Worm (Caenorhabditis elegans): ENCODE results near the gene F36H12.17.

F36H12.17 gene

DNA sequence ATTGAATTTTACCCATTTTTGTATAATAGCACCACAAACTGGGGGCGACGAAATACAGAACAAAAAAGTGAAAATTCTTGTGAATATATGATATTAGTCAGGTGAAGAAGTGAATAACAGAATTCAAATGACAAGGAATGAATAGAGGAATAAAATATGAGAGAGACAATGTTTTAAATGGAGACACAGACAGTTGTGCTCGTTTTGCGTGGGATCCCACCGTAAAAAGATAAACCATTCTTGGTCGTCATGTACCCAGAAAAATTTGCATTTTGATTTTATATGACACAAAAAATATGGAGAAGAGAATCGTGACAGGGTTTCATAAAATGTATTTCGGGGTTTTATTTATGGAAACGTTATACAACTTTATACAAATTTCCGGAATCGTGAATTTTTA, at the start of gene F36H12.17:
TSS of gene F36H12.17 (minus strand) at position 101 of the 400 bp plus-strand sequence.
- TF ChIP-seq tra-1 (GFP tag; IDR thresholded peaks at IDR 0.05) (no peak), lim-7 (GFP tag; IDR thresholded peaks at IDR 0.05) (no peak), attf-4 (tag; optimal IDR thresholded peaks at IDR 0.05) (no peak)

DNA sequence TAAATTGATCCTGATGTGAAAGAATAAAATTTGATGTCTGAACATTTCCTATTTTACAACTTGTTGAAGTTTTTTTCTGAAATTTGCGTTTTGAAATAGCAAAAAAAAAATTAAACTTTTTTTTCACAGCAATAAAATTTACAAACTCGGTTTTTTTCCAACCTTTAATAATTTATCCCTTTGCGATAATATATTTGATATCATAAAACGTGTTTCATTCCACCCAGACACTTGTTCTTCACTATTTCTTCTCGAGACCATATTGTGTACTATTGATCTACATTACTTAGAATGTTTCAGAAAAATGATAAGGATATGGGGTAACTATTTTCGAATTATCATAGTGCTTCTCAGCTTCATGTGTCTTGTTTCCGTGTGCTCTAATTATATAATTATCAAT, 48.5 kb upstream of the F36H12.17 start, which contains the start of gene Y4C6B.4:
TSS of gene Y4C6B.4 (plus strand) at position 301 of the 400 bp plus-strand sequence.
- TF ChIP-seq ctbp-1 (GFP tag; IDR thresholded peaks at IDR 0.05) (no peak), zip-2 (tag; optimal IDR thresholded peaks at IDR 0.05) (no peak), nhr-77 (tag; optimal IDR thresholded peaks at IDR 0.05) (no peak), snpc-4 (tag; optimal IDR thresholded peaks at IDR 0.05) (no peak), daf-16 (GFP tag; optimal IDR thresholded peaks at IDR 0.05) (no peak), daf-16 (tag; optimal IDR thresholded peaks at IDR 0.05) (no peak), lin-38 (GFP tag; IDR thresholded peaks at IDR 0.05) (no peak), F37D6.2 (tag; optimal IDR thresholded peaks at IDR 0.05) (no peak)

DNA sequence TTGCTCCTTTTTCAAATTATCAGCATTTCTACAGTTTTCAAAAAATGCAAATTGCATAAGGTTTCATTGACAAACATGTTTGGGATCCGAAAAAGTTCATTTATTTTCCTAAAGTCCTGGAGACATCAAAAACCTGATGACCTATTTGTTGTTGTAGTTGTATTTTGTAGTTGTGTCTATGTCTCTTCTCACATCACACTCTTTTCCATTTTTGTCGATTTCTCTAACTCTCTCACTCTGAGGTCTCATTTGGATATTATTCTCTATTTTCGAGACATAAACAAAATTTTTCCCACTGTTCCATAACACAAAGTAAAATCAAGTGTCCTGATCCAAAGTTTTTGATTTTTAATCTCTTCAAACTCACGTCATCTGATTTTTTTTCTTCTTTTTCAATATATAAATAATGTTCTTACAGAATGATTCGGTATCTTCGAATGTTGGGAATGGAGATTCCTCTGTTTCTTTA, 41.2 kb upstream of the F36H12.17 start, which contains the start of gene slc-46A:
TSS of gene slc-46A (plus strand) at position 419 of the 469 bp plus-strand sequence.
- peak; percentile 86 for TF ChIP-seq nhr-28 (tag; optimal IDR thresholded peaks at IDR 0.05)
- TF ChIP-seq aha-1 (tag): peak; percentile 61
- no peak for TF ChIP-seq nhr-111 (GFP tag; optimal IDR thresholded peaks at IDR 0.05)
- TF ChIP-seq snpc-4 (tag; optimal IDR thresholded peaks at IDR 0.05): no peak
- no peak for TF ChIP-seq F44E2.7 (GFP tag; IDR thresholded peaks at IDR 0.05)
- TF ChIP-seq unc-130 (GFP tag; optimal IDR thresholded peaks at IDR 0.05): no peak
- TF ChIP-seq lin-15B (tag; optimal IDR thresholded peaks at IDR 0.05): no peak
- peak; percentile 51 for TF ChIP-seq pqm-1 (tag; optimal IDR thresholded peaks at IDR 0.05)
- TF ChIP-seq madf-9 (GFP tag; conservative IDR thresholded peaks at IDR 0.05): no peak
- TF ChIP-seq daf-16 (GFP tag; optimal IDR thresholded peaks at IDR 0.05): no peak
- TF ChIP-seq daf-16 (tag; optimal IDR thresholded peaks at IDR 0.05): peak; percentile 5

DNA sequence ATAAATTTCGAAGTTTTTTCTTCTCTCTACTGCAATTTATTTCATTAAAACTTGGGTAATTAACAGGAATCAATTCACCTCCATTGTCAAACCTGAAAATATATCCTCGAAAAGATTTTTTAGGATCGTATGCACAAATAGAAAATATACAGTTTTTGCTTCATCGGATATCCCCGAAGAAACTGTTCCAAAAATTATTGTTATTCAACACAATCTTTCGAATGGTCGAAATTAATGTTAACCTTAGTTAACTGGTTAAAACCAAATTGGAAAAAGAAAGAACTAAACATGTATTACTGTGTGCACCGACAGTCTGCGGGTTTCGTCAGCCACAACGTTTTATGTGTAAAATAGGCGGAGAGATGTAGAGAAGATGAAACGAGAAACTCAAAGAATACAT, 39.5 kb upstream of the F36H12.17 start:
- TF ChIP-seq ceh-28 (tag; optimal IDR thresholded peaks at IDR 0.05) (no peak), dve-1 (tag; optimal IDR thresholded peaks at IDR 0.05; ENCODE audit: insufficient read depth) (peak; percentile 70), nhr-41 (GFP tag; IDR thresholded peaks at IDR 0.05) (no peak), nhr-28 (tag; optimal IDR thresholded peaks at IDR 0.05) (no peak), lin-15B (tag; optimal IDR thresholded peaks at IDR 0.05) (no peak), snpc-1.2 (GFP tag; IDR thresholded peaks at IDR 0.05) (peak; percentile 99), duxl-1 (tag; optimal IDR thresholded peaks at IDR 0.05; ENCODE audit: poor library complexity) (peak; percentile 69), F26F4.8 (GFP tag; conservative IDR thresholded peaks at IDR 0.05) (no peak), gei-8 (GFP tag; optimal IDR thresholded peaks at IDR 0.05) (no peak), T26A8.4 (GFP tag; IDR thresholded peaks at IDR 0.05) (peak; percentile 80), Y48G9A.11 (GFP tag; IDR thresholded peaks at IDR 0.05) (no peak), nhr-25 (tag; optimal IDR thresholded peaks at IDR 0.05; ENCODE audit: borderline replicate concordance, insufficient read depth) (peak; percentile 22), arid-1 (GFP tag; conservative IDR thresholded peaks at IDR 0.05) (0 out of 2 replicates have a peak, but pooled peaks have one; percentile 18), Y105C5A.15 (GFP tag; IDR thresholded peaks at IDR 0.05) (no peak), nhr-42 (GFP tag; IDR thresholded peaks at IDR 0.05) (peak; percentile 25; the same call in 1 of the 2 replicates), lin-38 (GFP tag; IDR thresholded peaks at IDR 0.05) (peak; percentile 54), unc-39 (tag; optimal IDR thresholded peaks at IDR 0.05) (no peak), zip-2 (tag; optimal IDR thresholded peaks at IDR 0.05) (no peak), nhr-102 (tag; optimal IDR thresholded peaks at IDR 0.05) (peak; percentile 72), hlh-30 (tag; optimal IDR thresholded peaks at IDR 0.05; ENCODE audit: insufficient read depth) (peak; percentile 31), zfp-2 (tag; optimal IDR thresholded peaks at IDR 0.05) (no peak), F49E8.2 (tag; optimal IDR thresholded peaks at IDR 0.05; ENCODE audit: borderline replicate concordance) (peak; percentile 53), snpc-4 (tag; optimal IDR thresholded peaks at IDR 0.05) (peak; percentile 78), daf-16 (GFP tag; optimal IDR thresholded peaks at IDR 0.05) (no peak), daf-16 (tag; optimal IDR thresholded peaks at IDR 0.05) (peak; percentile 31)

All from whole organism, L4 larva.